Worm (Caenorhabditis elegans) whole organism, L4/young adult: ENCODE results near the gene C45B2.3.

Experiments
- W03F9.2 ChIP-seq: fragments of 150-350 bp; optimal IDR thresholded peaks from 2 replicates; lab custom pipeline; 2014; ENCODE audit warnings: missing biosample characterization, missing genetic modification characterization
- dao-5 ChIP-seq: sonication (generic microtip); optimal IDR thresholded peaks from 2 replicates; lab custom pipeline; 2016; ENCODE audit warnings: missing genotype, missing genetic modification characterization, moderate library complexity, missing compliant biosample characterization
- him-1 ChIP-seq: sonication (generic microtip); optimal IDR thresholded peaks from 2 replicates; lab custom pipeline; 2016; ENCODE audit warnings: missing genotype, missing genetic modification reagents, missing genetic modification characterization, missing compliant biosample characterization

ce11 chrX:6103297-6103696, 20.5 kb downstream of the C45B2.3 start, which contains the start of gene C15H9.11:
- TF ChIP-seq dao-5 (no peak), him-1 (tag; lab: Kevin White, UChicago) (no peak), W03F9.2 (tag; lab: Kevin White, UChicago) (no peak)
